Fruit fly (Drosophila melanogaster) Kc167 (cell line): ENCODE data around the gene CG17191.

Experiments
- Myc ChIP-seq: fragments of >200 bp; optimal IDR thresholded peaks from 2 replicates; lab custom pipeline; 2017; ENCODE audit warnings: missing external identifiers
- Sin3A ChIP-seq: fragments of >200 bp; optimal IDR thresholded peaks from 2 replicates; lab custom pipeline; 2018; ENCODE audit warnings: missing external identifiers
- h ChIP-seq: fragments of >200 bp; optimal IDR thresholded peaks from 3 replicates; lab custom pipeline; 2018; ENCODE audit warnings: missing external identifiers
- psq ChIP-seq: fragments of >200 bp; optimal IDR thresholded peaks from 2 replicates; lab custom pipeline; 2017; ENCODE audit warnings: missing external identifiers

dm6 chr3R:26988412-26988981 is 31.1 kb downstream of the CG17191 start, which contains the start of gene CG31075:
- TF ChIP-seq psq (lab: Kevin White, UChicago) = peak; percentile 54
- no peak for TF ChIP-seq Sin3A (lab: Kevin White, UChicago)
- no peak for TF ChIP-seq h (lab: Kevin White, UChicago)
- no peak for TF ChIP-seq Myc (lab: Kevin White, UChicago)
